Worm (Caenorhabditis elegans) whole organism, midembryonic: Measurements from ENCODE around the gene uba-1.

Experiments used
- T22C8.4 ChIP-seq: fragments of 200-800 bp; sonication (Bioruptor generic); IDR thresholded peaks from 2 replicates; pipeline ENCODE4 v1.3.6; 2022; ENCODE audit warnings: missing genetic modification characterization, missing compliant biosample characterization
- cog-1 ChIP-seq: sonication (generic microtip); optimal IDR thresholded peaks from 2 replicates; lab custom pipeline; 2016; ENCODE audit warnings: missing genetic modification characterization, missing compliant biosample characterization
- flt-1 ChIP-seq: fragments of 200-800 bp; sonication (Bioruptor generic); IDR thresholded peaks from 2 replicates; pipeline ENCODE4 v1.3.6; 2022; ENCODE audit warnings: missing genetic modification characterization, missing compliant biosample characterization
- klf-2 ChIP-seq: fragments of 200-800 bp; sonication (Bioruptor generic); conservative IDR thresholded peaks from 2 replicates; pipeline ENCODE4 v1.3.6; 2022; ENCODE audit warnings: missing genetic modification reagents, missing genetic modification characterization, missing compliant biosample characterization
- med-1 ChIP-seq: sonication (generic microtip); optimal IDR thresholded peaks from 2 replicates; lab custom pipeline; 2017; ENCODE audit warnings: missing genetic modification characterization, mild to moderate bottlenecking, missing compliant biosample characterization, antibody characterized with exemption, missing genetic modification reagents; ENCODE audit not compliant: insufficient read depth
- ref-1 ChIP-seq: fragments of 200-800 bp; sonication (Bioruptor generic); conservative IDR thresholded peaks from 2 replicates; pipeline ENCODE4 v1.3.6; 2022; ENCODE audit warnings: missing genetic modification reagents, missing genetic modification characterization, missing compliant biosample characterization
- tab-1 ChIP-seq: fragments of 200-800 bp; sonication (Bioruptor generic); IDR thresholded peaks from 2 replicates; pipeline ENCODE4 v1.3.6; 2022; ENCODE audit warnings: missing genetic modification characterization, missing compliant biosample characterization
- ztf-23 ChIP-seq: fragments of 200-800 bp; sonication (Bioruptor generic); IDR thresholded peaks from 2 replicates; pipeline ENCODE4 v1.3.6; 2022; ENCODE audit warnings: missing genetic modification reagents, missing genetic modification characterization, missing compliant biosample characterization
- ztf-29 ChIP-seq: fragments of 200-800 bp; sonication (Bioruptor generic); IDR thresholded peaks from 2 replicates; pipeline ENCODE4 v1.3.6; 2022; ENCODE audit warnings: missing genetic modification reagents, missing genetic modification characterization, missing compliant biosample characterization

- TF ChIP-seq flt-1 (GFP tag; lab: Robert Waterston, UW): no peak
- no peak for TF ChIP-seq ztf-23 (GFP tag; lab: Robert Waterston, UW)
- no peak for TF ChIP-seq med-1 (GFP tag; lab: Kevin White, UChicago)
- TF ChIP-seq ztf-29 (GFP tag; lab: Robert Waterston, UW): no peak
- TF ChIP-seq T22C8.4 (GFP tag; lab: Robert Waterston, UW): no peak
- no peak for TF ChIP-seq cog-1 (tag; lab: Kevin White, UChicago)
- TF ChIP-seq ref-1: no peak
- TF ChIP-seq klf-2 (GFP tag; lab: Robert Waterston, UW): no peak
- no peak for TF ChIP-seq tab-1 (GFP tag; lab: Robert Waterston, UW)
Measured at ce11 chrIV:10022991-10023390, 28.2 kb upstream of the uba-1 start, which contains the start of gene F44D12.8.
